Worm (Caenorhabditis elegans): ENCODE measurements around the gene F41C3.8.

- no peak for TF ChIP-seq him-1 (tag; optimal IDR thresholded peaks at IDR 0.05)
- TF ChIP-seq W03F9.2 (tag; optimal IDR thresholded peaks at IDR 0.05): no peak
- TF ChIP-seq dao-5 (tag; optimal IDR thresholded peaks at IDR 0.05): no peak
Observed at ce11 chrII:4761020-4761419, 45.2 kb downstream of the F41C3.8 start.
